Fruit fly (Drosophila melanogaster) Kc167 (cell line): ENCODE measurements around the gene GlyRS.

ENCODE experiments used
- Myc ChIP-seq: fragments of >200 bp; optimal IDR thresholded peaks from 2 replicates; lab custom pipeline; 2017; ENCODE audit warnings: missing external identifiers
- h ChIP-seq: fragments of >200 bp; optimal IDR thresholded peaks from 3 replicates; lab custom pipeline; 2018; ENCODE audit warnings: missing external identifiers
- insv ChIP-seq: fragments of >200 bp; optimal IDR thresholded peaks from 3 replicates; lab custom pipeline; 2018; ENCODE audit warnings: missing external identifiers
- psq ChIP-seq: fragments of >200 bp; optimal IDR thresholded peaks from 2 replicates; lab custom pipeline; 2017; ENCODE audit warnings: missing external identifiers

dm6 chr3L:15142004-15142890, 47.3 kb downstream of the GlyRS start, which contains the start of gene Pdi:
- TF ChIP-seq Myc (lab: Kevin White, UChicago) (no peak), insv (lab: Kevin White, UChicago) (no peak), psq (lab: Kevin White, UChicago) (no peak), h (no peak)
